Worm (Caenorhabditis elegans): ENCODE data around the gene F18E3.13.

The F18E3.13 gene

ce11 chrV:7451421-7451820, 35.5 kb downstream of the F18E3.13 start, which contains the start of gene try-11:
Gene try-11 (plus strand): TSS chrV:7451721.
- TF ChIP-seq elt-4 (tag; optimal IDR thresholded peaks at IDR 0.05) = no peak
- TF ChIP-seq ceh-2 (tag; optimal IDR thresholded peaks at IDR 0.05) = no peak
- TF ChIP-seq ceh-14 (tag; optimal IDR thresholded peaks at IDR 0.05) = no peak
- TF ChIP-seq ztf-16 (tag; optimal IDR thresholded peaks at IDR 0.05) = no peak
- no peak for TF ChIP-seq tbx-2 (tag; optimal IDR thresholded peaks at IDR 0.05)
- no peak for TF ChIP-seq ceh-6 (GFP tag; optimal IDR thresholded peaks at IDR 0.05)
- TF ChIP-seq ama-1 (optimal IDR thresholded peaks at IDR 0.05) = no peak
- TF ChIP-seq hlh-15 (tag; optimal IDR thresholded peaks at IDR 0.05) = no peak
- no peak for TF ChIP-seq pax-1 (tag; optimal IDR thresholded peaks at IDR 0.05)
- no peak for TF ChIP-seq F13H6.1 (tag; optimal IDR thresholded peaks at IDR 0.05)
- no peak for TF ChIP-seq hlh-6 (tag; optimal IDR thresholded peaks at IDR 0.05)
- no peak for TF ChIP-seq unc-86 (tag; optimal IDR thresholded peaks at IDR 0.05)
- TF ChIP-seq C38D4.7 (GFP tag; optimal IDR thresholded peaks at IDR 0.05) = no peak
- TF ChIP-seq Y22D7AL.16 (tag; optimal IDR thresholded peaks at IDR 0.05) = no peak
- no peak for TF ChIP-seq ceh-19 (GFP tag; optimal IDR thresholded peaks at IDR 0.05)
- no peak for TF ChIP-seq hlh-8 (tag; optimal IDR thresholded peaks at IDR 0.05)
- no peak for TF ChIP-seq tbx-7 (tag; optimal IDR thresholded peaks at IDR 0.05)
- no peak for TF ChIP-seq sdc-2 (tag; optimal IDR thresholded peaks at IDR 0.05)

- TF ChIP-seq mec-3 (tag; optimal IDR thresholded peaks at IDR 0.05; ENCODE audit: borderline replicate concordance) (no peak), ceh-48 (tag; optimal IDR thresholded peaks at IDR 0.05) (no peak), nfya-1 (tag; optimal IDR thresholded peaks at IDR 0.05) (no peak), ahr-1 (tag; optimal IDR thresholded peaks at IDR 0.05) (no peak), sox-2 (GFP tag; IDR thresholded peaks at IDR 0.05) (no peak), nhr-232 (tag; optimal IDR thresholded peaks at IDR 0.05) (no peak), C08G9.2 (tag; optimal IDR thresholded peaks at IDR 0.05) (no peak), pros-1 (tag; optimal IDR thresholded peaks at IDR 0.05) (no peak), nhr-11 (tag; optimal IDR thresholded peaks at IDR 0.05) (no peak), zip-5 (tag; optimal IDR thresholded peaks at IDR 0.05) (no peak), tbx-2 (tag; optimal IDR thresholded peaks at IDR 0.05) (no peak), hlh-15 (tag; optimal IDR thresholded peaks at IDR 0.05) (no peak), pha-4 (tag; optimal IDR thresholded peaks at IDR 0.05) (no peak), fax-1 (tag; optimal IDR thresholded peaks at IDR 0.05) (no peak), fkh-10 (GFP tag; optimal IDR thresholded peaks at IDR 0.05) (no peak)
Observed at ce11 chrV:7454236-7454635, 38.3 kb downstream of the F18E3.13 start, which contains the start of gene try-8. Gene try-8 (minus strand): TSS chrV:7454336.

- no peak for TF ChIP-seq gmeb-2 (tag; optimal IDR thresholded peaks at IDR 0.05)
Observed at ce11 chrV:7455008-7455407, 39.0 kb downstream of the F18E3.13 start, which contains the start of gene F25E5.2. Gene F25E5.2 (plus strand): TSS chrV:7455308.

- TF ChIP-seq unc-42 (tag; optimal IDR thresholded peaks at IDR 0.05) (no peak), hlh-15 (tag; optimal IDR thresholded peaks at IDR 0.05) (no peak), nfya-1 (tag; optimal IDR thresholded peaks at IDR 0.05) (no peak), Y22D7AL.16 (tag; optimal IDR thresholded peaks at IDR 0.05) (no peak), ama-1 (optimal IDR thresholded peaks at IDR 0.05) (no peak), lim-6 (tag; optimal IDR thresholded peaks at IDR 0.05) (no peak), eyg-1 (tag; optimal IDR thresholded peaks at IDR 0.05) (no peak), pat-9 (tag; optimal IDR thresholded peaks at IDR 0.05) (no peak), unc-3 (GFP tag; conservative IDR thresholded peaks at IDR 0.05) (no peak), unc-3 (tag; optimal IDR thresholded peaks at IDR 0.05) (no peak), ztf-16 (tag; optimal IDR thresholded peaks at IDR 0.05) (no peak), dve-1 (tag; optimal IDR thresholded peaks at IDR 0.05) (no peak), che-1 (tag; optimal IDR thresholded peaks at IDR 0.05) (no peak), elt-4 (tag; optimal IDR thresholded peaks at IDR 0.05) (no peak)
Observed at ce11 chrV:7460898-7461297, 44.9 kb downstream of the F18E3.13 start, which contains the start of gene srh-92. Gene srh-92 (minus strand): TSS chrV:7460998.

Measured in whole organism, late embryonic.